Worm (Caenorhabditis elegans) whole organism, late embryonic: ENCODE data around the gene T19D12.1.

Source experiments
- C08G9.2 ChIP-seq: sonication (generic microtip); optimal IDR thresholded peaks from 2 replicates; lab custom pipeline; 2016; ENCODE audit warnings: mild to moderate bottlenecking, missing genetic modification characterization, moderate library complexity, missing compliant biosample characterization
- C38D4.7 ChIP-seq: fragments of 200-800 bp; sonication (Bioruptor generic); optimal IDR thresholded peaks from 2 replicates; lab custom pipeline; 2018; ENCODE audit warnings: mild to moderate bottlenecking, missing genetic modification characterization, moderate library complexity, missing compliant biosample characterization
- F13H6.1 ChIP-seq: sonication (generic microtip); optimal IDR thresholded peaks from 2 replicates; lab custom pipeline; 2016; ENCODE audit warnings: missing genetic modification characterization, missing compliant biosample characterization
- K09A11.1 ChIP-seq: sonication (generic microtip); optimal IDR thresholded peaks from 2 replicates; lab custom pipeline; 2017; ENCODE audit warnings: antibody characterized with exemption, mild to moderate bottlenecking, missing genetic modification characterization, missing compliant biosample characterization; ENCODE audit not compliant: insufficient read depth
- ahr-1 ChIP-seq: sonication (generic microtip); optimal IDR thresholded peaks from 2 replicates; lab custom pipeline; 2016; ENCODE audit warnings: missing genetic modification characterization, missing compliant biosample characterization
- ceh-14 ChIP-seq: sonication (generic microtip); optimal IDR thresholded peaks from 2 replicates; lab custom pipeline; 2016; ENCODE audit warnings: missing genotype, missing genetic modification characterization, missing compliant biosample characterization
- ceh-2 ChIP-seq: sonication (generic microtip); optimal IDR thresholded peaks from 2 replicates; lab custom pipeline; 2016; ENCODE audit warnings: missing genotype, missing genetic modification characterization, missing compliant biosample characterization
- ceh-30 ChIP-seq: fragments of 150-350 bp; optimal IDR thresholded peaks from 2 replicates; lab custom pipeline; 2014; ENCODE audit warnings: missing biosample characterization, missing genetic modification characterization
- ceh-31 ChIP-seq: sonication (generic microtip); optimal IDR thresholded peaks from 2 replicates; lab custom pipeline; 2016; ENCODE audit warnings: missing genetic modification characterization, missing compliant biosample characterization
- ceh-34 ChIP-seq: sonication (generic microtip); optimal IDR thresholded peaks from 2 replicates; lab custom pipeline; 2016; ENCODE audit warnings: mild to moderate bottlenecking, missing genetic modification characterization, missing compliant biosample characterization
- ceh-45 ChIP-seq: fragments of 200-800 bp; sonication (Bioruptor generic); IDR thresholded peaks from 2 replicates; pipeline ENCODE4 v1.3.6; 2022; ENCODE audit warnings: missing genetic modification reagents, missing genetic modification characterization, missing compliant biosample characterization
- che-1 ChIP-seq: sonication (generic microtip); optimal IDR thresholded peaks from 2 replicates; lab custom pipeline; 2016; ENCODE audit warnings: mild to moderate bottlenecking, missing genetic modification characterization, missing compliant biosample characterization
- dmd-4 ChIP-seq: sonication (generic microtip); optimal IDR thresholded peaks from 2 replicates; lab custom pipeline; 2016; ENCODE audit warnings: borderline replicate concordance, missing genetic modification characterization, missing compliant biosample characterization
- dve-1 ChIP-seq: sonication (generic microtip); optimal IDR thresholded peaks from 2 replicates; lab custom pipeline; 2017; ENCODE audit warnings: antibody characterized with exemption, mild to moderate bottlenecking, missing genetic modification characterization, missing compliant biosample characterization
- elt-4 ChIP-seq: sonication (generic microtip); optimal IDR thresholded peaks from 2 replicates; lab custom pipeline; 2016; ENCODE audit warnings: missing genetic modification characterization, missing compliant biosample characterization
- ets-4 ChIP-seq: sonication (generic microtip); optimal IDR thresholded peaks from 2 replicates; lab custom pipeline; 2016; ENCODE audit warnings: missing genetic modification characterization, missing compliant biosample characterization
- eyg-1 ChIP-seq: sonication (generic microtip); optimal IDR thresholded peaks from 2 replicates; lab custom pipeline; 2016; ENCODE audit warnings: missing genotype, missing genetic modification characterization, missing compliant biosample characterization
- fkh-10 ChIP-seq: fragments of 150-350 bp; optimal IDR thresholded peaks from 2 replicates; lab custom pipeline; 2014; ENCODE audit warnings: missing biosample characterization, missing genetic modification reagents, missing genetic modification characterization
- fkh-6 ChIP-seq: sonication (generic microtip); optimal IDR thresholded peaks from 2 replicates; lab custom pipeline; 2016; ENCODE audit warnings: missing genetic modification characterization, missing compliant biosample characterization
- hlh-13 ChIP-seq: fragments of 200-800 bp; sonication (Bioruptor generic); optimal IDR thresholded peaks from 2 replicates; lab custom pipeline; 2018; ENCODE audit warnings: mild to moderate bottlenecking, missing genetic modification characterization, missing compliant biosample characterization
- hlh-6 ChIP-seq: sonication (generic microtip); optimal IDR thresholded peaks from 2 replicates; lab custom pipeline; 2016; ENCODE audit warnings: missing genotype, missing genetic modification characterization, missing compliant biosample characterization
- hlh-8 ChIP-seq: sonication (generic microtip); optimal IDR thresholded peaks from 2 replicates; lab custom pipeline; 2016; ENCODE audit warnings: missing genotype, missing genetic modification characterization, missing compliant biosample characterization
- madf-2 ChIP-seq: sonication (generic microtip); optimal IDR thresholded peaks from 2 replicates; lab custom pipeline; 2017; ENCODE audit warnings: missing genetic modification characterization, missing compliant biosample characterization
- mec-3 ChIP-seq: sonication (generic microtip); optimal IDR thresholded peaks from 2 replicates; lab custom pipeline; 2016; ENCODE audit warnings: borderline replicate concordance, missing genetic modification characterization, missing compliant biosample characterization
- nfya-1 ChIP-seq: sonication (generic microtip); optimal IDR thresholded peaks from 2 replicates; lab custom pipeline; 2017; ENCODE audit warnings: missing genetic modification characterization, mild to moderate bottlenecking, missing compliant biosample characterization, antibody characterized with exemption, moderate library complexity
- nhr-232 ChIP-seq: sonication (generic microtip); optimal IDR thresholded peaks from 2 replicates; lab custom pipeline; 2016; ENCODE audit warnings: missing genetic modification characterization, missing compliant biosample characterization
- npax-4 ChIP-seq: sonication (generic microtip); optimal IDR thresholded peaks from 2 replicates; lab custom pipeline; 2016; ENCODE audit warnings: missing genetic modification characterization, missing compliant biosample characterization
- odd-2 ChIP-seq: sonication (generic microtip); optimal IDR thresholded peaks from 2 replicates; lab custom pipeline; 2017; ENCODE audit warnings: antibody characterized with exemption, mild to moderate bottlenecking, missing genetic modification characterization, missing compliant biosample characterization
- pag-3 ChIP-seq: sonication (generic microtip); optimal IDR thresholded peaks from 2 replicates; lab custom pipeline; 2016; ENCODE audit warnings: missing compliant biosample characterization, missing genetic modification characterization, borderline replicate concordance
- pax-1 ChIP-seq: fragments of 150-350 bp; optimal IDR thresholded peaks from 2 replicates; lab custom pipeline; 2014; ENCODE audit warnings: missing biosample characterization, missing genetic modification characterization
- pha-2 ChIP-seq: sonication (generic microtip); optimal IDR thresholded peaks from 2 replicates; lab custom pipeline; 2017; ENCODE audit warnings: mild to moderate bottlenecking, missing genetic modification characterization, missing compliant biosample characterization
- pha-4 ChIP-seq: fragments of 150-350 bp; optimal IDR thresholded peaks from 2 replicates; lab custom pipeline; 2018; ENCODE audit warnings: missing biosample characterization, missing genetic modification reagents, missing genetic modification characterization
- pqm-1 ChIP-seq: sonication (generic microtip); optimal IDR thresholded peaks from 2 replicates; lab custom pipeline; 2016; ENCODE audit warnings: missing genetic modification characterization, missing compliant biosample characterization
- pros-1 ChIP-seq: fragments of 150-350 bp; optimal IDR thresholded peaks from 2 replicates; lab custom pipeline; 2014; ENCODE audit warnings: missing biosample characterization, missing genetic modification reagents, missing genetic modification characterization
- ref-2 ChIP-seq: sonication (generic microtip); optimal IDR thresholded peaks from 2 replicates; lab custom pipeline; 2016; ENCODE audit warnings: missing genetic modification characterization, missing compliant biosample characterization
- syd-9 ChIP-seq: sonication (generic microtip); optimal IDR thresholded peaks from 2 replicates; lab custom pipeline; 2016; ENCODE audit warnings: mild to moderate bottlenecking, missing genetic modification characterization, moderate library complexity, missing compliant biosample characterization
- unc-86 ChIP-seq: sonication (generic microtip); optimal IDR thresholded peaks from 2 replicates; lab custom pipeline; 2016; ENCODE audit warnings: missing genetic modification characterization, missing compliant biosample characterization
- zip-5 ChIP-seq: sonication (generic microtip); optimal IDR thresholded peaks from 2 replicates; lab custom pipeline; 2016; ENCODE audit warnings: missing genetic modification characterization, missing compliant biosample characterization
- ztf-16 ChIP-seq: sonication (generic microtip); optimal IDR thresholded peaks from 2 replicates; lab custom pipeline; 2017; ENCODE audit warnings: missing genetic modification characterization, missing compliant biosample characterization

T19D12.1 gene

DNA sequence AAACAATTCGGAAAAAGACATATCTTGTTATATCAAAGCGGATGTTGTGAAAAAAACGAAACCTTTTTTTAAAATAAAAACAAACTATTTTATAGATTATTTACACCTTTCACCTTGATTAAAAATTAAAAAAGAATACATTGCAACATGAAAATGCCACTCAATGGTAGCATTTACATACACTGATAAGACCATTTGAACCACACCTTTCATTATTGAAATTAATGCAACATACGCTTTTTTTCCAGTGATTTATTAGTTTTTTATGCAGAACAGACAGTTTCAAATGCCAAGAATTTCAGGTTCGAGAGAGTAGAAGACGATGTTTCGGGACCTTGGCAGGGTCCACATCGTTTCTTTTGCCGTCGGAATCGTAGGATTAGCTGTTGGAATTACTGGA lies at the start of gene T19D12.1:
T19D12.1 (plus strand) TSS at position 301 of the 400 bp plus-strand sequence.
- TF ChIP-seq ceh-14 (tag; lab: Kevin White, UChicago) (no peak), ref-2 (tag; lab: Kevin White, UChicago) (no peak), pag-3 (tag; lab: Kevin White, UChicago) (no peak), pax-1 (tag; lab: Kevin White, UChicago) (no peak), nhr-232 (tag; lab: Kevin White, UChicago) (no peak), unc-86 (no peak), hlh-6 (tag; lab: Kevin White, UChicago) (no peak), ztf-16 (tag; lab: Kevin White, UChicago) (no peak), fkh-6 (tag; lab: Kevin White, UChicago) (no peak), ahr-1 (no peak)

DNA sequence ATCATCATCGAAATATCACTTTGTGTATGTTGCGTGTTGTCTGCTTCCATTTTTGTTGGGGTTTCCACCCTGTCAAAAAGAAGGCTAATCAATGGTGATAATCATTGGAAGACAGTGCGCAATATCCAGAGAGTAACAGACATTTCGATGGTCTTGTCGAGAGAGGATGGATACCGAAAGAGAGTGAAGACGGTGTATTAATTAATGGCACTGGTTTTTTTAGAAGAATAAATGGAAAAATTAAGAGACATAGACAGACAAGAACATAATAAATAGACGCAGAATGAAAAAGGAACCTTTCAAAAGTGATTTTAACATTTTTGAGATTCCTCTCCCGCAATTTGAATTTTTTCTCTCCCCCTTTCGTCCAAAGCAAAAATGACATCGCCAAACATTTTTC lies 47.7 kb upstream of the T19D12.1 start:
- no peak for TF ChIP-seq ceh-30 (tag; lab: Kevin White, UChicago)
- no peak for TF ChIP-seq ceh-2 (tag; lab: Kevin White, UChicago)
- TF ChIP-seq madf-2 (tag; lab: Kevin White, UChicago), result no peak
- TF ChIP-seq hlh-8, result no peak
- no peak for TF ChIP-seq C38D4.7 (GFP tag; lab: Kevin White, UChicago)
- TF ChIP-seq pros-1 (tag; lab: Kevin White, UChicago), result no peak
- no peak for TF ChIP-seq elt-4 (tag; lab: Kevin White, UChicago)
- no peak for TF ChIP-seq zip-5 (tag; lab: Kevin White, UChicago)
- no peak for TF ChIP-seq pha-4 (tag; lab: Kevin White, UChicago)
- no peak for TF ChIP-seq ceh-14 (tag; lab: Kevin White, UChicago)
- no peak for TF ChIP-seq ceh-45 (GFP tag; lab: Robert Waterston, UW)
- TF ChIP-seq C08G9.2 (tag; lab: Kevin White, UChicago), result no peak
- no peak for TF ChIP-seq syd-9 (tag; lab: Kevin White, UChicago)
- no peak for TF ChIP-seq che-1
- TF ChIP-seq hlh-13, result no peak
- no peak for TF ChIP-seq dve-1 (tag; lab: Kevin White, UChicago)
- TF ChIP-seq, all 69 proteins: peak for 0

DNA sequence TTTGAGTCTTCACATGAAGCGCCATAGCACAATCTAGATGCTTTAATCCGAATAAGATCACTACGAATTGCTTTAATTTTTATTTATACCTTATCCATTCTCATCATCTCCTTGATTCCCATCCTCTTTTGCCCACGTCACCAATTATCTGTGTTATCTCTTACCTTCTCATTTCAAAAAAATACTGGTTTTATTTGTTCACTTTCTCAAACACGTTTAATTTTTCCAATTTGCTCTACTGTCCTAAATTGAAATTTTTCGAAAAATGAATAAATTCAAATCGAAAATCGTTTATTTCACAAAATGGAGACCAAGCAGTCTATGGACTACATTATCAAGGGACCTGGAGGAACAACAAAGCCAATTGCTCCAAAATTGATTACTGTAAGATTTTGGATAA lies 44.8 kb upstream of the T19D12.1 start, which contains the start of gene F54H5.3:
F54H5.3 (plus strand) TSS at position 301 of the 400 bp plus-strand sequence.
- no peak for TF ChIP-seq pqm-1 (tag; lab: Kevin White, UChicago)
- TF ChIP-seq ceh-45 (GFP tag; lab: Robert Waterston, UW), result no peak
- TF ChIP-seq pax-1 (tag; lab: Kevin White, UChicago), result no peak
- no peak for TF ChIP-seq npax-4 (tag; lab: Kevin White, UChicago)
- TF ChIP-seq pha-4 (tag; lab: Kevin White, UChicago), result no peak
- no peak for TF ChIP-seq ahr-1
- TF ChIP-seq ets-4, result no peak
- no peak for TF ChIP-seq nfya-1 (tag; lab: Kevin White, UChicago)
- TF ChIP-seq C38D4.7 (GFP tag; lab: Kevin White, UChicago), result no peak

DNA sequence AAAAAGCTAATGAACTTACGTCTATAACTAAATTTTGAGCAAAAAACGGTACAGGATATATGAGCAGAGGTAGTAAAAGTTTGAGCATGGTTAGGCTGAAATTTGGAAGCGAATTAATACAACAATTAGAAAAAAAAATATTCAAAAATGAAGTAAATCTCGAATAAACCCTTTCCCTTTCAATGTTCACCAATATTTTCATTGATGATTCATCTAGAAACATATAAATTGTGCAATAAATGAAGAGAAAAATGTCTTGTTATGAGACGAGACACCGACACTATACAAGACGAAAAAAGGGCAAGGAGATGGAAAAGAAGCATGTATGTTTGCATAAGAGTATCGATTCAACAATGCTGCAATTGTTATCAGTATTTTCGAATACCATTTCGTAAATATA lies 41.4 kb upstream of the T19D12.1 start, which contains the start of gene F54H5.14:
F54H5.14 (minus strand) TSS at position 101 of the 400 bp plus-strand sequence.
- TF ChIP-seq fkh-10 (GFP tag; lab: Kevin White, UChicago) (no peak), nfya-1 (tag; lab: Kevin White, UChicago) (no peak), F13H6.1 (tag; lab: Kevin White, UChicago) (no peak), ets-4 (no peak), eyg-1 (tag; lab: Kevin White, UChicago) (no peak), pqm-1 (tag; lab: Kevin White, UChicago) (no peak), pha-2 (no peak), ceh-14 (tag; lab: Kevin White, UChicago) (no peak), odd-2 (tag; lab: Kevin White, UChicago) (no peak), mec-3 (tag; lab: Kevin White, UChicago) (no peak), ceh-2 (tag; lab: Kevin White, UChicago) (no peak), ceh-34 (tag; lab: Kevin White, UChicago) (no peak), hlh-8 (no peak), ceh-45 (GFP tag; lab: Robert Waterston, UW) (no peak), K09A11.1 (tag; lab: Kevin White, UChicago) (no peak), ceh-31 (tag; lab: Kevin White, UChicago) (no peak), fkh-6 (tag; lab: Kevin White, UChicago) (no peak), dmd-4 (no peak)
